Fruit fly (Drosophila melanogaster) whole organism, wandering third instar larva: ENCODE measurements around the gene CG15386.

Source experiments
- Abd-B ChIP-seq: fragments of >200 bp; optimal IDR thresholded peaks from 2 replicates; lab custom pipeline; 2017; ENCODE audit warnings: missing biosample characterization, missing genetic modification characterization
- CG32264 ChIP-seq: fragments of 200-800 bp; sonication (Bioruptor generic); optimal IDR thresholded peaks from 2 replicates; lab custom pipeline; 2016; ENCODE audit warnings: missing biosample characterization, missing genetic modification characterization
- CG9705 ChIP-seq: fragments of 200-800 bp; sonication (Bioruptor generic); optimal IDR thresholded peaks from 2 replicates; lab custom pipeline; 2018; ENCODE audit warnings: missing biosample characterization, mild to moderate bottlenecking, missing genetic modification characterization
- CrebA ChIP-seq: fragments of 200-800 bp; sonication (Bioruptor generic); optimal IDR thresholded peaks from 2 replicates; lab custom pipeline; 2016; ENCODE audit warnings: missing biosample characterization, mild to moderate bottlenecking, missing genetic modification characterization, borderline replicate concordance
- Dfd ChIP-seq: fragments of >200 bp; optimal IDR thresholded peaks from 2 replicates; lab custom pipeline; 2017; ENCODE audit warnings: missing biosample characterization, missing genetic modification characterization
- Dif ChIP-seq: fragments of 200-275, 200-300 bp; sonication (Bioruptor generic); optimal IDR thresholded peaks from 2 replicates; lab custom pipeline; 2018; ENCODE audit warnings: missing biosample characterization, missing genetic modification characterization; ENCODE audit not compliant: partially characterized antibody
- GATAd ChIP-seq: sonication (Bioruptor generic); optimal IDR thresholded peaks from 2 replicates; lab custom pipeline; 2016; ENCODE audit warnings: missing biosample characterization, missing genetic modification characterization
- HLH106 ChIP-seq: fragments of 200-800 bp; optimal IDR thresholded peaks from 3 replicates; lab custom pipeline; 2019; ENCODE audit warnings: missing biosample characterization, mild to moderate bottlenecking, missing genetic modification characterization, moderate library complexity
- Hnf4 ChIP-seq: fragments of 200-800 bp; sonication (Bioruptor generic); optimal IDR thresholded peaks from 2 replicates; lab custom pipeline; 2016; ENCODE audit warnings: missing biosample characterization, mild to moderate bottlenecking, missing genetic modification characterization
- Hr78 ChIP-seq: fragments of >200 bp; optimal IDR thresholded peaks from 2 replicates; lab custom pipeline; 2017; ENCODE audit warnings: missing biosample characterization, missing genetic modification characterization
- Hr83 ChIP-seq: fragments of 200-300 bp; sonication (Bioruptor generic); optimal IDR thresholded peaks from 2 replicates; lab custom pipeline; 2016; ENCODE audit warnings: missing biosample characterization, mild to moderate bottlenecking, missing genetic modification characterization, moderate library complexity; ENCODE audit not compliant: poor library complexity, severe bottlenecking
- Jra ChIP-seq: sonication (Bioruptor generic); optimal IDR thresholded peaks from 2 replicates; lab custom pipeline; 2016; ENCODE audit warnings: missing biosample characterization, missing genetic modification characterization
- Mio ChIP-seq: sonication (Bioruptor generic); optimal IDR thresholded peaks from 2 replicates; lab custom pipeline; 2016; ENCODE audit warnings: missing biosample characterization, missing genetic modification characterization
- Myc ChIP-seq: fragments of >200 bp; optimal IDR thresholded peaks from 2 replicates; lab custom pipeline; 2017
- N ChIP-seq: fragments of >200 bp; optimal IDR thresholded peaks from 2 replicates; lab custom pipeline; 2018; ENCODE audit warnings: missing biosample characterization, missing external identifiers, missing genetic modification characterization
- OdsH ChIP-seq: fragments of 200-800 bp; sonication (Bioruptor generic); optimal IDR thresholded peaks from 2 replicates; lab custom pipeline; 2016; ENCODE audit warnings: missing biosample characterization, mild to moderate bottlenecking, missing genetic modification characterization
- Rel ChIP-seq, 2 experiments: fragments of 200-800 bp; sonication (Bioruptor generic) in 1 of 2; optimal IDR thresholded peaks; 2 replicates in 1 of 2; 3 replicates in 1 of 2; lab custom pipeline; 2016 to 2019; ENCODE audit warnings: mild to moderate bottlenecking in 2 of 2, missing biosample characterization in 2 of 2, missing genetic modification characterization in 2 of 2, moderate library complexity in 1 of 2
- Sp1 ChIP-seq: fragments of 200-800 bp; sonication (Bioruptor generic); optimal IDR thresholded peaks from 3 replicates; lab custom pipeline; 2019; ENCODE audit warnings: missing biosample characterization, mild to moderate bottlenecking, missing genetic modification characterization, moderate library complexity
- Vsx2 ChIP-seq: fragments of 200-300, 225-300 bp; sonication (Bioruptor generic); optimal IDR thresholded peaks from 2 replicates; lab custom pipeline; 2018; ENCODE audit warnings: missing biosample characterization, missing genetic modification characterization; ENCODE audit not compliant: partially characterized antibody
- br ChIP-seq: fragments of 200-800 bp; sonication (Bioruptor generic); optimal IDR thresholded peaks from 2 replicates; lab custom pipeline; 2016; ENCODE audit warnings: missing biosample characterization, missing genetic modification characterization
- brk ChIP-seq: fragments of 200-800 bp; sonication (Bioruptor generic); optimal IDR thresholded peaks from 2 replicates; lab custom pipeline; 2016; ENCODE audit warnings: missing biosample characterization, mild to moderate bottlenecking, missing genetic modification characterization
- dl ChIP-seq, 2 experiments: fragments of 175-275, 200-275 bp in 1 of 2; fragments of 200-275 bp in 1 of 2; sonication (Bioruptor generic); optimal IDR thresholded peaks; lab custom pipeline; 2018; ENCODE audit warnings: mild to moderate bottlenecking in 2 of 2, missing biosample characterization in 2 of 2, missing genetic modification characterization in 2 of 2, moderate library complexity in 2 of 2; ENCODE audit not compliant: partially characterized antibody in 2 of 2, insufficient read depth in 1 of 2
- dmrt93B ChIP-seq: fragments of 200-800 bp; sonication (Bioruptor generic); optimal IDR thresholded peaks from 2 replicates; lab custom pipeline; 2018; ENCODE audit warnings: missing biosample characterization, mild to moderate bottlenecking, missing genetic modification characterization
- dsf ChIP-seq: sonication (Bioruptor generic); optimal IDR thresholded peaks from 2 replicates; lab custom pipeline; 2016; ENCODE audit warnings: missing biosample characterization, missing genetic modification characterization, borderline replicate concordance
- ey ChIP-seq: fragments of 200-800 bp; sonication (Bioruptor generic); optimal IDR thresholded peaks from 2 replicates; lab custom pipeline; 2016; ENCODE audit warnings: missing biosample characterization, missing genetic modification characterization
- foxo ChIP-seq, 2 experiments: fragments of 200-800 bp; sonication (Bioruptor generic); optimal IDR thresholded peaks; 2 replicates in 1 of 2; 3 replicates in 1 of 2; lab custom pipeline; 2016 to 2017; ENCODE audit warnings: missing biosample characterization in 2 of 2, missing genetic modification characterization in 2 of 2
- fru ChIP-seq: fragments of 200-800 bp; sonication (Bioruptor generic); optimal IDR thresholded peaks from 3 replicates; lab custom pipeline; 2016; ENCODE audit warnings: missing biosample characterization, mild to moderate bottlenecking, missing genetic modification characterization
- h ChIP-seq: fragments of 200-800 bp; sonication (Bioruptor generic); optimal IDR thresholded peaks from 3 replicates; lab custom pipeline; 2016; ENCODE audit warnings: missing biosample characterization, mild to moderate bottlenecking, missing genetic modification characterization
- jim ChIP-seq: fragments of 175-275, 200-325 bp; sonication (Bioruptor generic); optimal IDR thresholded peaks from 2 replicates; lab custom pipeline; 2016; ENCODE audit warnings: missing biosample characterization, mild to moderate bottlenecking, missing genetic modification characterization
- lola ChIP-seq: fragments of >200 bp; optimal IDR thresholded peaks from 2 replicates; lab custom pipeline; 2017; ENCODE audit warnings: missing biosample characterization, missing genetic modification characterization
- pan ChIP-seq: fragments of >200 bp; optimal IDR thresholded peaks from 2 replicates; lab custom pipeline; 2017
- psq ChIP-seq: fragments of 200-800 bp; sonication (Bioruptor generic); optimal IDR thresholded peaks from 3 replicates; lab custom pipeline; 2017; ENCODE audit warnings: missing biosample characterization, mild to moderate bottlenecking, missing genetic modification characterization, moderate library complexity
- rgr ChIP-seq: fragments of 200-800 bp; sonication (Bioruptor generic); optimal IDR thresholded peaks from 3 replicates; lab custom pipeline; 2016; ENCODE audit warnings: missing biosample characterization, mild to moderate bottlenecking, missing genetic modification characterization
- sage ChIP-seq: fragments of 200-800 bp; sonication (Bioruptor generic); optimal IDR thresholded peaks from 2 replicates; lab custom pipeline; 2016; ENCODE audit warnings: missing biosample characterization, mild to moderate bottlenecking, missing genetic modification characterization
- sv ChIP-seq: fragments of 200-800 bp; sonication (Bioruptor generic); optimal IDR thresholded peaks from 3 replicates; lab custom pipeline; 2016; ENCODE audit warnings: missing biosample characterization, missing genetic modification characterization
- tai ChIP-seq: sonication (Bioruptor generic); optimal IDR thresholded peaks from 2 replicates; lab custom pipeline; 2016; ENCODE audit warnings: missing biosample characterization, missing genetic modification characterization
- usp ChIP-seq: fragments of >200 bp; optimal IDR thresholded peaks from 2 replicates; lab custom pipeline; 2017; ENCODE audit warnings: missing biosample characterization, missing genetic modification characterization
- woc ChIP-seq: sonication (Bioruptor generic); optimal IDR thresholded peaks from 2 replicates; lab custom pipeline; 2016; ENCODE audit warnings: missing biosample characterization, mild to moderate bottlenecking, missing genetic modification characterization

Gene CG15386

dm6 chr2L:2226259-2227121 lies 9.4 kb upstream of the CG15386 start, which contains the start of the genes CG15387 and sau (continued):
- no peak for TF ChIP-seq CrebA (GFP tag; lab: Kevin White, UChicago)
- TF ChIP-seq CG9705, result peak; percentile 91
- TF ChIP-seq Dfd (GFP tag; lab: Kevin White, UChicago), result no peak
- TF ChIP-seq Mio (GFP tag; lab: Kevin White, UChicago), result peak; percentile 62
- no peak for TF ChIP-seq Vsx2 (GFP tag; lab: Kevin White, UChicago)
- TF ChIP-seq lola (GFP tag; lab: Kevin White, UChicago), result no peak
- TF ChIP-seq, all 38 proteins: peak for 25

dm6 chr2L:2222377-2222776 lies 5.3 kb upstream of the CG15386 start:
- TF ChIP-seq Dif (GFP tag; lab: Kevin White, UChicago), result peak; percentile 25
- no peak for TF ChIP-seq sv
- TF ChIP-seq Sp1 (GFP tag; lab: Kevin White, UChicago), result no peak
- TF ChIP-seq Vsx2 (GFP tag; lab: Kevin White, UChicago), result no peak
- TF ChIP-seq CG9705, result no peak
- no peak for TF ChIP-seq Myc (lab: Kevin White, UChicago)
- TF ChIP-seq sage (GFP tag; lab: Kevin White, UChicago), result peak; percentile 9
- TF ChIP-seq woc, result no peak

- TF ChIP-seq ey (GFP tag; lab: Kevin White, UChicago) (peak; percentile 98), Dfd (GFP tag; lab: Kevin White, UChicago) (no peak), Myc (lab: Kevin White, UChicago) (no peak), Dif (GFP tag; lab: Kevin White, UChicago) (peak; percentile 78), sv (peak; percentile 89), Hnf4 (GFP tag; lab: Kevin White, UChicago) (peak; percentile 99), sage (GFP tag; lab: Kevin White, UChicago) (peak; percentile 96), jim (GFP tag; lab: Kevin White, UChicago) (peak; percentile 83), OdsH (GFP tag; lab: Kevin White, UChicago) (peak; percentile 99), tai (GFP tag; lab: Kevin White, UChicago) (peak; percentile 97), Sp1 (GFP tag; lab: Kevin White, UChicago) (peak; percentile 99), HLH106 (tag; lab: Kevin White, UChicago) (peak; percentile 97), lola (GFP tag; lab: Kevin White, UChicago) (no peak), h (GFP tag; lab: Kevin White, UChicago) (peak; percentile 99), GATAd (GFP tag; lab: Kevin White, UChicago) (peak; percentile 96), brk (peak; percentile 98), br (GFP tag; lab: Kevin White, UChicago) (peak; percentile 99), dsf (GFP tag; lab: Kevin White, UChicago) (peak; percentile 93), dmrt93B (peak; percentile 89), Hr78 (GFP tag; lab: Kevin White, UChicago) (no peak), Mio (GFP tag; lab: Kevin White, UChicago) (peak; percentile 86), pan (lab: Kevin White, UChicago) (no peak), rgr (peak; percentile 99), woc (peak; percentile 93), CG9705 (peak; percentile 89), N (no peak), foxo (GFP tag; optimal IDR thresholded peaks at IDR 0.05; lab: Kevin White, UChicago) (peak; percentile 85 to 98), Hr83 (GFP tag; lab: Kevin White, UChicago) (peak; percentile 100), Vsx2 (GFP tag; lab: Kevin White, UChicago) (no peak), fru (GFP tag; lab: Kevin White, UChicago) (peak; percentile 98), usp (GFP tag; lab: Kevin White, UChicago) (no peak), Jra (GFP tag; lab: Kevin White, UChicago) (peak; percentile 98), dl (GFP tag; optimal IDR thresholded peaks at IDR 0.05; lab: Kevin White, UChicago; ENCODE audit: insufficient read depth in 1 of 2, partially characterized antibody in 2 of 2) (peak; percentile 54 to 79), Abd-B (GFP tag; lab: Kevin White, UChicago) (no peak), CG32264 (GFP tag; lab: Kevin White, UChicago) (peak; percentile 95), Rel (GFP tag; optimal IDR thresholded peaks at IDR 0.05; lab: Kevin White, UChicago) (peak; percentile 87), Rel (tag; optimal IDR thresholded peaks at IDR 0.05; lab: Kevin White, UChicago) (peak; percentile 88), CrebA (GFP tag; lab: Kevin White, UChicago) (no peak), psq (GFP tag; lab: Kevin White, UChicago) (peak; percentile 98)
Measured at dm6 chr2L:2221649-2222150, 4.7 kb upstream of the CG15386 start.
